Worm (Caenorhabditis elegans) whole organism, young adult: Measurements from ENCODE around the gene spp-1.

ENCODE experiments used
- C17E4.6 ChIP-seq: fragments of 200-800 bp; sonication (Bioruptor generic); IDR thresholded peaks from 2 replicates; pipeline ENCODE4 v1.3.6; 2022; ENCODE audit warnings: missing genetic modification reagents, missing genetic modification characterization, missing compliant biosample characterization
- akir-1 ChIP-seq: fragments of 200-800 bp; sonication (Bioruptor generic); optimal IDR thresholded peaks from 2 replicates; lab custom pipeline; 2018; ENCODE audit warnings: mild to moderate bottlenecking, missing genetic modification characterization, moderate library complexity, missing compliant biosample characterization
- cebp-1 ChIP-seq, 2 experiments: fragments of 200-800 bp in 1 of 2; sonication (Bioruptor generic) in 1 of 2; sonication (generic microtip) in 1 of 2; IDR thresholded peaks in 1 of 2; optimal IDR thresholded peaks in 1 of 2; 2 replicates each; pipeline versions ENCODE4 v1.3.6 to Lab custom; 2017 to 2022; ENCODE audit warnings: missing compliant biosample characterization in 2 of 2, missing genetic modification characterization in 2 of 2, mild to moderate bottlenecking in 1 of 2, missing genetic modification reagents in 1 of 2, moderate library complexity in 1 of 2
- chd-7 ChIP-seq: sonication (generic microtip); optimal IDR thresholded peaks from 2 replicates; lab custom pipeline; 2016; ENCODE audit warnings: mild to moderate bottlenecking, missing genetic modification characterization, moderate library complexity, missing compliant biosample characterization
- dox-1 ChIP-seq: fragments of 200-800 bp; sonication (Bioruptor generic); IDR thresholded peaks from 2 replicates; pipeline ENCODE4 v1.3.6; 2022; ENCODE audit warnings: missing genetic modification reagents, missing genetic modification characterization, missing compliant biosample characterization
- efl-1 ChIP-seq: fragments of 150-350 bp; optimal IDR thresholded peaks from 2 replicates; lab custom pipeline; 2014; ENCODE audit warnings: missing biosample characterization, missing genetic modification reagents, missing genetic modification characterization
- ekl-4 ChIP-seq: fragments of 200-800 bp; sonication (Bioruptor generic); IDR thresholded peaks from 2 replicates; pipeline ENCODE4 v1.3.6; 2022; ENCODE audit warnings: missing genetic modification reagents, missing genetic modification characterization, missing compliant biosample characterization
- ets-4 ChIP-seq: fragments of 200-800 bp; sonication (Bioruptor generic); optimal IDR thresholded peaks from 2 replicates; lab custom pipeline; 2018; ENCODE audit warnings: mild to moderate bottlenecking, missing genetic modification characterization, missing compliant biosample characterization
- hsf-1 ChIP-seq: fragments of 200-800 bp; sonication (Bioruptor generic); IDR thresholded peaks from 2 replicates; pipeline ENCODE4 v1.3.6; 2022; ENCODE audit warnings: missing genetic modification reagents, missing genetic modification characterization, missing compliant biosample characterization
- lsy-27 ChIP-seq: sonication (generic microtip); optimal IDR thresholded peaks from 2 replicates; lab custom pipeline; 2017; ENCODE audit warnings: missing genetic modification characterization, mild to moderate bottlenecking, missing compliant biosample characterization, antibody characterized with exemption, missing genotype, borderline replicate concordance; ENCODE audit not compliant: insufficient read depth
- nhr-179 ChIP-seq: sonication (generic microtip); optimal IDR thresholded peaks from 2 replicates; lab custom pipeline; 2016; ENCODE audit warnings: mild to moderate bottlenecking, missing genetic modification characterization, missing compliant biosample characterization
- nhr-80 ChIP-seq: sonication (generic microtip); optimal IDR thresholded peaks from 2 replicates; lab custom pipeline; 2016; ENCODE audit warnings: missing genetic modification characterization, missing compliant biosample characterization
- rcor-1 ChIP-seq: fragments of 200-800 bp; sonication (Bioruptor generic); IDR thresholded peaks from 2 replicates; pipeline ENCODE4 v1.3.6; 2022; ENCODE audit warnings: missing genetic modification reagents, missing genetic modification characterization, missing compliant biosample characterization

The spp-1 gene

ce11 chrIII:10306049-10306448 is 49.4 kb downstream of the spp-1 start, which contains the start of gene T07A5.1:
T07A5.1 (minus strand) TSS chrIII:10306197.
- no peak for TF ChIP-seq nhr-179
- TF ChIP-seq C17E4.6 (GFP tag; lab: Robert Waterston, UW) = no peak
- TF ChIP-seq efl-1 (GFP tag; lab: Kevin White, UChicago) = no peak
- no peak for TF ChIP-seq rcor-1 (GFP tag; lab: Robert Waterston, UW)
- no peak for TF ChIP-seq ets-4 (GFP tag; lab: Kevin White, UChicago)
- no peak for TF ChIP-seq ekl-4 (GFP tag; lab: Robert Waterston, UW)
- no peak for TF ChIP-seq cebp-1 (GFP tag; IDR thresholded peaks at IDR 0.05; lab: Robert Waterston, UW)
- no peak for TF ChIP-seq cebp-1 (tag; optimal IDR thresholded peaks at IDR 0.05; lab: Kevin White, UChicago)
- no peak for TF ChIP-seq dox-1

ce11 chrIII:10305295-10305694 is 50.2 kb downstream of the spp-1 start:
- no peak for TF ChIP-seq lsy-27
- no peak for TF ChIP-seq akir-1 (GFP tag; lab: Kevin White, UChicago)
- TF ChIP-seq chd-7 = no peak
- TF ChIP-seq hsf-1 = no peak
- TF ChIP-seq nhr-80 (tag; lab: Kevin White, UChicago) = peak; percentile 42
